Worm (Caenorhabditis elegans) whole organism, L1 larva: Measurements from ENCODE around the gene C55A6.7.
A peak's percentile ranks its signal among the peaks of the same experiment; 100 is the strongest.

Experiments
- C04F5.9 ChIP-seq: sonication (generic microtip); optimal IDR thresholded peaks from 2 replicates; lab custom pipeline; 2016; ENCODE audit warnings: missing genetic modification characterization, missing compliant biosample characterization
- C16A3.4 ChIP-seq: fragments of 150-350 bp; optimal IDR thresholded peaks from 2 replicates; lab custom pipeline; 2014; ENCODE audit warnings: missing biosample characterization, missing genetic modification characterization
- F16B12.6 ChIP-seq: fragments of 150-350 bp; optimal IDR thresholded peaks from 2 replicates; lab custom pipeline; 2014; ENCODE audit warnings: missing biosample characterization, missing genetic modification characterization
- aha-1 ChIP-seq: fragments of 150-350 bp; optimal IDR thresholded peaks from 2 replicates; lab custom pipeline; 2014; ENCODE audit warnings: missing biosample characterization, missing genetic modification characterization
- aly-2 ChIP-seq: fragments of 150-350 bp; optimal IDR thresholded peaks from 2 replicates; lab custom pipeline; 2014; ENCODE audit warnings: missing biosample characterization, missing genetic modification characterization
- blmp-1 ChIP-seq: fragments of 150-350 bp; optimal IDR thresholded peaks from 2 replicates; lab custom pipeline; 2014; ENCODE audit warnings: missing biosample characterization, missing genetic modification characterization
- ceh-63 ChIP-seq: fragments of 200-800 bp; sonication (Bioruptor generic); optimal IDR thresholded peaks from 2 replicates; lab custom pipeline; 2018; ENCODE audit warnings: mild to moderate bottlenecking, missing genetic modification characterization, missing compliant biosample characterization
- ceh-82 ChIP-seq, 3 experiments: fragments of 150-350 bp in 1 of 3; sonication (generic microtip) in 2 of 3; optimal IDR thresholded peaks; 2 replicates each; lab custom pipeline; 2014 to 2017; ENCODE audit warnings: missing biosample characterization in 3 of 3, missing genetic modification characterization in 3 of 3
- ceh-88 ChIP-seq: fragments of 200-800 bp; sonication (Bioruptor generic); IDR thresholded peaks from 2 replicates; pipeline ENCODE4 v1.3.6; 2022; ENCODE audit warnings: missing genetic modification characterization, missing compliant biosample characterization
- ceh-90 ChIP-seq: sonication (generic microtip); optimal IDR thresholded peaks from 2 replicates; lab custom pipeline; 2016; ENCODE audit warnings: missing genetic modification characterization, missing compliant biosample characterization
- dpl-1 ChIP-seq, 3 experiments: fragments of 150-350 bp in 2 of 3; sonication (generic microtip) in 1 of 3; optimal IDR thresholded peaks; 2 replicates each; lab custom pipeline; 2014 to 2017; ENCODE audit warnings: missing biosample characterization in 3 of 3, missing genetic modification characterization in 3 of 3, missing genetic modification reagents in 3 of 3
- dsc-1 ChIP-seq: sonication (generic microtip); optimal IDR thresholded peaks from 2 replicates; lab custom pipeline; 2016; ENCODE audit warnings: mild to moderate bottlenecking, missing genetic modification characterization, missing compliant biosample characterization
- efl-1 ChIP-seq, 4 experiments: fragments of 150-350 bp; optimal IDR thresholded peaks in 3 of 4; peaks in 1 of 4; 1 replicate in 1 of 4; 2 replicates in 3 of 4; lab custom pipeline; 2014; ENCODE audit warnings: missing biosample characterization in 2 of 4, missing genetic modification characterization in 2 of 4, missing genetic modification reagents in 2 of 4
- efl-3 ChIP-seq: fragments of 200-800 bp; sonication (Bioruptor generic); optimal IDR thresholded peaks from 2 replicates; lab custom pipeline; 2018; ENCODE audit warnings: mild to moderate bottlenecking, missing genetic modification characterization, missing compliant biosample characterization
- egl-27 ChIP-seq, 2 experiments: fragments of 150-350 bp in 1 of 2; sonication (generic microtip); optimal IDR thresholded peaks; 3 replicates each; lab custom pipeline; 2017 to 2018; ENCODE audit warnings: missing biosample characterization in 2 of 2, missing genetic modification characterization in 2 of 2, missing genetic modification reagents in 2 of 2
- elt-2 ChIP-seq: sonication (generic microtip); optimal IDR thresholded peaks from 2 replicates; lab custom pipeline; 2016; ENCODE audit warnings: missing genetic modification characterization, mild to moderate bottlenecking, inconsistent platforms, missing compliant biosample characterization, missing genetic modification reagents
- ets-5 ChIP-seq: fragments of 200-800 bp; sonication (Bioruptor generic); IDR thresholded peaks from 2 replicates; pipeline ENCODE4 v1.3.6; 2022; ENCODE audit warnings: missing genetic modification characterization, missing compliant biosample characterization
- hlh-4 ChIP-seq: sonication (generic microtip); optimal IDR thresholded peaks from 2 replicates; lab custom pipeline; 2016; ENCODE audit warnings: mild to moderate bottlenecking, missing genetic modification characterization, missing compliant biosample characterization
- irx-1 ChIP-seq: sonication (generic microtip); optimal IDR thresholded peaks from 2 replicates; lab custom pipeline; 2016; ENCODE audit warnings: missing genetic modification characterization, missing compliant biosample characterization
- lin-14 ChIP-seq: fragments of 200-800 bp; sonication (Bioruptor generic); optimal IDR thresholded peaks from 2 replicates; lab custom pipeline; 2018; ENCODE audit warnings: mild to moderate bottlenecking, missing genetic modification characterization, moderate library complexity, missing compliant biosample characterization
- lin-35 ChIP-seq, 2 experiments: fragments of 150-350 bp; optimal IDR thresholded peaks; 2 replicates each; lab custom pipeline; 2014; ENCODE audit warnings: missing biosample characterization in 2 of 2, missing genetic modification characterization in 2 of 2, missing genetic modification reagents in 2 of 2
- lir-3 ChIP-seq: sonication (generic microtip); optimal IDR thresholded peaks from 2 replicates; lab custom pipeline; 2016; ENCODE audit warnings: mild to moderate bottlenecking, missing genetic modification characterization, moderate library complexity, missing compliant biosample characterization; ENCODE audit not compliant: poor library complexity
- mef-2 ChIP-seq: fragments of 150-350 bp; optimal IDR thresholded peaks from 2 replicates; lab custom pipeline; 2014; ENCODE audit warnings: missing biosample characterization, missing genetic modification characterization
- nhr-19 ChIP-seq: fragments of 200-800 bp; sonication (Bioruptor generic); conservative IDR thresholded peaks from 2 replicates; pipeline ENCODE4 v1.3.6; 2022; ENCODE audit warnings: missing genetic modification characterization, missing compliant biosample characterization
- nhr-47 ChIP-seq: sonication (generic microtip); optimal IDR thresholded peaks from 2 replicates; lab custom pipeline; 2016; ENCODE audit warnings: mild to moderate bottlenecking, missing genetic modification characterization, moderate library complexity, missing compliant biosample characterization
- nhr-71 ChIP-seq: sonication (generic microtip); optimal IDR thresholded peaks from 2 replicates; lab custom pipeline; 2016; ENCODE audit warnings: mild to moderate bottlenecking, missing genetic modification characterization, moderate library complexity, missing compliant biosample characterization
- nhr-84 ChIP-seq: sonication (generic microtip); optimal IDR thresholded peaks from 2 replicates; lab custom pipeline; 2017; ENCODE audit warnings: missing biosample characterization, missing genetic modification characterization
- pag-3 ChIP-seq: sonication (generic microtip); optimal IDR thresholded peaks from 2 replicates; lab custom pipeline; 2017; ENCODE audit warnings: missing genetic modification characterization, mild to moderate bottlenecking, missing compliant biosample characterization, antibody characterized with exemption, borderline replicate concordance; ENCODE audit not compliant: insufficient read depth
- pqm-1 ChIP-seq: sonication (generic microtip); optimal IDR thresholded peaks from 3 replicates; lab custom pipeline; 2017; ENCODE audit warnings: missing biosample characterization, missing genetic modification characterization
- skn-1 ChIP-seq: fragments of 150-350 bp; optimal IDR thresholded peaks from 2 replicates; lab custom pipeline; 2014; ENCODE audit warnings: missing biosample characterization, missing genetic modification characterization
- snpc-4 ChIP-seq: fragments of 150-350 bp; optimal IDR thresholded peaks from 2 replicates; lab custom pipeline; 2014; ENCODE audit warnings: missing biosample characterization, missing genetic modification characterization
- snu-23 ChIP-seq: sonication (generic microtip); optimal IDR thresholded peaks from 2 replicates; lab custom pipeline; 2016; ENCODE audit warnings: missing genetic modification characterization, missing compliant biosample characterization
- sox-4 ChIP-seq: sonication (generic microtip); optimal IDR thresholded peaks from 2 replicates; lab custom pipeline; 2016; ENCODE audit warnings: missing genetic modification characterization, missing compliant biosample characterization
- unc-130 ChIP-seq: fragments of 150-350 bp; optimal IDR thresholded peaks from 2 replicates; lab custom pipeline; 2017; ENCODE audit warnings: missing biosample characterization, missing genetic modification characterization, inconsistent platforms
- zip-4 ChIP-seq: fragments of 200-800 bp; sonication (Bioruptor generic); optimal IDR thresholded peaks from 2 replicates; lab custom pipeline; 2018; ENCODE audit warnings: mild to moderate bottlenecking, missing genetic modification characterization, moderate library complexity, missing compliant biosample characterization
- ztf-11 ChIP-seq, 2 experiments: sonication (generic microtip); optimal IDR thresholded peaks; 2 replicates each; lab custom pipeline; 2016 to 2017; ENCODE audit warnings: missing genetic modification characterization in 2 of 2, missing biosample characterization in 1 of 2, missing compliant biosample characterization in 1 of 2
- ztf-4 ChIP-seq: fragments of 150-350 bp; optimal IDR thresholded peaks from 2 replicates; lab custom pipeline; 2014; ENCODE audit warnings: missing biosample characterization, missing genetic modification characterization

C55A6.7 gene

ce11 chrV:11521448-11521847 is 1.1 kb upstream of the C55A6.7 start, which contains the start of gene pafo-1 (continued):
- TF ChIP-seq egl-27 (tag; optimal IDR thresholded peaks at IDR 0.05; lab: Kevin White, UChicago) (peak in 1 of 2 experiments; percentile 43), lin-35 (GFP tag; optimal IDR thresholded peaks at IDR 0.05; lab: Kevin White, UChicago) (peak; percentile 99), blmp-1 (tag; lab: Kevin White, UChicago) (peak; percentile 84), ztf-4 (peak; percentile 49), ceh-63 (GFP tag; lab: Kevin White, UChicago) (no peak), lir-3 (tag; lab: Kevin White, UChicago) (peak; percentile 68), ztf-11 (tag; optimal IDR thresholded peaks at IDR 0.05; lab: Kevin White, UChicago) (peak in 1 of 2 experiments; percentile 79), sox-4 (tag; lab: Kevin White, UChicago) (peak; percentile 81), pqm-1 (no peak), F16B12.6 (tag; lab: Kevin White, UChicago) (peak; percentile 67), snu-23 (peak; percentile 92), C16A3.4 (peak; percentile 82), efl-3 (GFP tag; lab: Kevin White, UChicago) (peak; percentile 47), unc-130 (tag; lab: Kevin White, UChicago) (peak; percentile 91), zip-4 (peak; percentile 80), nhr-84 (tag; lab: Kevin White, UChicago) (no peak), ceh-88 (peak; percentile 20; the same call in 1 of the 2 replicates), mef-2 (tag; lab: Kevin White, UChicago) (peak; percentile 65), hlh-4 (tag; lab: Kevin White, UChicago) (no peak), pag-3 (tag; lab: Kevin White, UChicago) (peak; percentile 13), nhr-71 (tag; lab: Kevin White, UChicago) (peak; percentile 95), ceh-90 (tag; lab: Kevin White, UChicago) (peak; percentile 36), ets-5 (no peak), C04F5.9 (tag; lab: Kevin White, UChicago) (peak; percentile 58), aha-1 (peak; percentile 56), dpl-1 (GFP tag; optimal IDR thresholded peaks at IDR 0.05; lab: Kevin White, UChicago) (peak; percentile 99), nhr-19 (GFP tag; lab: Robert Waterston, UW) (peak; percentile 92), elt-2 (tag; lab: Kevin White, UChicago) (peak; percentile 75), aly-2 (peak; percentile 87), ceh-82 (tag; optimal IDR thresholded peaks at IDR 0.05; lab: Kevin White, UChicago) (peak; percentile 80 to 93 (median 92)), dsc-1 (peak; percentile 94)
- TF ChIP-seq, all 84 proteins: peak for 65

ce11 chrV:11517789-11518188 is 2.5 kb downstream of the C55A6.7 start, which contains the start of gene C55A6.4:
TSS of gene C55A6.4 (minus strand) at chrV:11517889.
- no peak for TF ChIP-seq irx-1 (tag; lab: Kevin White, UChicago)
- TF ChIP-seq elt-2 (tag; lab: Kevin White, UChicago), result no peak
- no peak for TF ChIP-seq snpc-4
- TF ChIP-seq nhr-47 (tag; lab: Kevin White, UChicago), result no peak
- TF ChIP-seq aha-1, result no peak
- no peak for TF ChIP-seq C04F5.9 (tag; lab: Kevin White, UChicago)

ce11 chrV:11516141-11516591 is 4.2 kb downstream of the C55A6.7 start, which contains the start of gene sdz-8:
TSS of gene sdz-8 (minus strand) at chrV:11516191.
- TF ChIP-seq efl-1 (optimal IDR thresholded peaks at IDR 0.05; lab: Kevin White, UChicago), result no peak
- TF ChIP-seq efl-1 (GFP tag; optimal IDR thresholded peaks at IDR 0.05 in 1 of 2; lab: Kevin White, UChicago), result peak in 1 of 2 experiments; percentile 58
- no peak for TF ChIP-seq zip-4
- peak; percentile 93 for TF ChIP-seq skn-1 (tag; lab: Kevin White, UChicago)
- no peak for TF ChIP-seq F16B12.6 (tag; lab: Kevin White, UChicago)
- TF ChIP-seq lin-14 (GFP tag; lab: Kevin White, UChicago), result peak; percentile 26
